Fruit fly (Drosophila melanogaster): ENCODE results near the gene ocn.

dm6 chr3R:30061980-30062379 lies 24.4 kb upstream of the ocn start:
- no peak for TF ChIP-seq usp (GFP tag; optimal IDR thresholded peaks at IDR 0.05)
- no peak for TF ChIP-seq Abd-B (GFP tag; optimal IDR thresholded peaks at IDR 0.05)
- TF ChIP-seq Hr78 (GFP tag; optimal IDR thresholded peaks at IDR 0.05), result no peak
- no peak for TF ChIP-seq dsf (GFP tag; optimal IDR thresholded peaks at IDR 0.05; ENCODE audit: borderline replicate concordance)
- no peak for TF ChIP-seq Rel (GFP tag; optimal IDR thresholded peaks at IDR 0.05)
- no peak for TF ChIP-seq Rel (tag; optimal IDR thresholded peaks at IDR 0.05)
- no peak for TF ChIP-seq Hr83 (GFP tag; optimal IDR thresholded peaks at IDR 0.05; ENCODE audit: poor library complexity, severe bottlenecking)
- no peak for TF ChIP-seq psq (GFP tag; optimal IDR thresholded peaks at IDR 0.05)
- TF ChIP-seq tai (GFP tag; optimal IDR thresholded peaks at IDR 0.05), result no peak
- TF ChIP-seq br (GFP tag; optimal IDR thresholded peaks at IDR 0.05), result no peak
- no peak for TF ChIP-seq foxo (GFP tag; optimal IDR thresholded peaks at IDR 0.05)
- TF ChIP-seq lola (GFP tag; optimal IDR thresholded peaks at IDR 0.05), result no peak
- TF ChIP-seq pan (optimal IDR thresholded peaks at IDR 0.05), result no peak

All from whole organism, wandering third instar larva.